Fruit fly (Drosophila melanogaster) whole organism, prepupa: ENCODE results near the gene Duox.

Experiments
- Blimp-1 ChIP-seq: fragments of 200-800 bp; sonication (Bioruptor generic); optimal IDR thresholded peaks from 3 replicates; lab custom pipeline; 2017; ENCODE audit warnings: missing biosample characterization, missing genetic modification characterization, mild to moderate bottlenecking, moderate library complexity, missing genetic modification reagents
- CG10631 ChIP-seq: fragments of 200-800 bp; sonication (Bioruptor generic); optimal IDR thresholded peaks from 2 replicates; lab custom pipeline; 2016; ENCODE audit warnings: missing biosample characterization, missing genetic modification characterization
- CG10669 ChIP-seq: fragments of 200-800 bp; sonication (Bioruptor generic); optimal IDR thresholded peaks from 3 replicates; lab custom pipeline; 2018; ENCODE audit warnings: missing biosample characterization, mild to moderate bottlenecking, missing genetic modification characterization, moderate library complexity
- CG11294 ChIP-seq: fragments of 200-800 bp; sonication (Bioruptor generic); IDR thresholded peaks from 2 replicates; pipeline ENCODE4 v1.3.6; 2022; ENCODE audit warnings: missing biosample characterization, missing genetic modification characterization
- CG11902 ChIP-seq: fragments of 200-800 bp; sonication (Bioruptor generic); optimal IDR thresholded peaks from 3 replicates; lab custom pipeline; 2016; ENCODE audit warnings: missing biosample characterization, missing genetic modification characterization
- CG15336 ChIP-seq: fragments of 200-800 bp; sonication (Bioruptor generic); IDR thresholded peaks from 2 replicates; pipeline ENCODE4 v1.3.6; 2022; ENCODE audit warnings: missing biosample characterization, missing genetic modification characterization
- CG1621 ChIP-seq: fragments of 200-800 bp; sonication (Bioruptor generic); optimal IDR thresholded peaks from 3 replicates; lab custom pipeline; 2018; ENCODE audit warnings: missing biosample characterization, mild to moderate bottlenecking, missing genetic modification characterization
- CG3032 ChIP-seq: fragments of 200-800 bp; optimal IDR thresholded peaks from 2 replicates; lab custom pipeline; 2019; ENCODE audit warnings: missing biosample characterization, mild to moderate bottlenecking, missing genetic modification characterization, moderate library complexity
- CG31627 ChIP-seq: fragments of 200-800 bp; sonication (Bioruptor generic); optimal IDR thresholded peaks from 3 replicates; lab custom pipeline; 2016; ENCODE audit warnings: missing biosample characterization, missing genetic modification characterization
- CG34406 ChIP-seq: fragments of 200-800 bp; sonication (Bioruptor generic); optimal IDR thresholded peaks from 3 replicates; lab custom pipeline; 2016; ENCODE audit warnings: missing biosample characterization, missing genetic modification characterization
- CG3919 ChIP-seq: fragments of 200-800 bp; sonication (Bioruptor generic); optimal IDR thresholded peaks from 3 replicates; lab custom pipeline; 2016; ENCODE audit warnings: missing biosample characterization, missing genetic modification characterization
- CG6163 ChIP-seq: fragments of 200-800 bp; sonication (Bioruptor generic); IDR thresholded peaks from 3 replicates; pipeline ENCODE4 v1.3.6; 2022; ENCODE audit warnings: missing biosample characterization, missing genetic modification characterization
- CG6276 ChIP-seq: fragments of 200-800 bp; sonication (Bioruptor generic); optimal IDR thresholded peaks from 2 replicates; lab custom pipeline; 2017; ENCODE audit warnings: missing biosample characterization, mild to moderate bottlenecking, missing genetic modification characterization
- CG6792 ChIP-seq: fragments of 200-800 bp; sonication (Bioruptor generic); optimal IDR thresholded peaks from 3 replicates; lab custom pipeline; 2016; ENCODE audit warnings: missing biosample characterization, missing genetic modification characterization
- CG6808 ChIP-seq: fragments of 200-800 bp; sonication (Bioruptor generic); optimal IDR thresholded peaks from 3 replicates; lab custom pipeline; 2017; ENCODE audit warnings: missing biosample characterization, missing genetic modification characterization, mild to moderate bottlenecking, moderate library complexity, missing genetic modification reagents
- CG7368 ChIP-seq: fragments of 200-800 bp; sonication (Bioruptor generic); optimal IDR thresholded peaks from 3 replicates; lab custom pipeline; 2016; ENCODE audit warnings: missing biosample characterization, missing genetic modification characterization
- CG8119 ChIP-seq: fragments of 200-800 bp; sonication (Bioruptor generic); IDR thresholded peaks from 3 replicates; pipeline ENCODE4 v1.3.6; 2022; ENCODE audit warnings: missing biosample characterization, missing genetic modification characterization
- CG8319 ChIP-seq: fragments of 200-800 bp; sonication (Bioruptor generic); optimal IDR thresholded peaks from 3 replicates; lab custom pipeline; 2016; ENCODE audit warnings: missing biosample characterization, missing genetic modification characterization
- CG8632 ChIP-seq: fragments of 200-800 bp; sonication (Bioruptor generic); optimal IDR thresholded peaks from 3 replicates; lab custom pipeline; 2016; ENCODE audit warnings: missing biosample characterization, missing genetic modification characterization
- CG9139 ChIP-seq: fragments of 200-800 bp; sonication (Bioruptor generic); optimal IDR thresholded peaks from 3 replicates; lab custom pipeline; 2017; ENCODE audit warnings: missing biosample characterization, mild to moderate bottlenecking, missing genetic modification characterization
- Eip75B ChIP-seq: fragments of 200-800 bp; sonication (Bioruptor generic); optimal IDR thresholded peaks from 3 replicates; lab custom pipeline; 2016; ENCODE audit warnings: missing biosample characterization, missing genetic modification characterization
- Eip93F ChIP-seq: fragments of 200-800 bp; sonication (Bioruptor generic); optimal IDR thresholded peaks from 2 replicates; lab custom pipeline; 2016; ENCODE audit warnings: missing biosample characterization, mild to moderate bottlenecking, missing genetic modification characterization
- Gug ChIP-seq: fragments of 200-800 bp; sonication (Bioruptor generic); IDR thresholded peaks from 2 replicates; pipeline ENCODE4 v1.3.6; 2022; ENCODE audit warnings: missing biosample characterization, missing genetic modification characterization
- Hr38 ChIP-seq: sonication (Bioruptor generic); optimal IDR thresholded peaks from 2 replicates; lab custom pipeline; 2016; ENCODE audit warnings: missing biosample characterization, missing genetic modification characterization
- Hr39 ChIP-seq: fragments of 200-800 bp; sonication (Bioruptor generic); optimal IDR thresholded peaks from 2 replicates; lab custom pipeline; 2016; ENCODE audit warnings: missing biosample characterization, missing genetic modification characterization
- Hr4 ChIP-seq: fragments of 200-800 bp; sonication (Bioruptor generic); optimal IDR thresholded peaks from 3 replicates; lab custom pipeline; 2016; ENCODE audit warnings: missing biosample characterization, missing genetic modification characterization
- Lpt ChIP-seq: fragments of 200-800 bp; sonication (Bioruptor generic); optimal IDR thresholded peaks from 3 replicates; lab custom pipeline; 2016; ENCODE audit warnings: missing biosample characterization, missing genetic modification characterization
- Met ChIP-seq: fragments of 200-800 bp; sonication (Bioruptor generic); optimal IDR thresholded peaks from 3 replicates; lab custom pipeline; 2016; ENCODE audit warnings: missing biosample characterization, missing genetic modification characterization
- OdsH ChIP-seq: fragments of 200-800 bp; sonication (Bioruptor generic); optimal IDR thresholded peaks from 3 replicates; lab custom pipeline; 2016; ENCODE audit warnings: missing biosample characterization, missing genetic modification characterization
- Smox ChIP-seq: fragments of 200-800 bp; sonication (Bioruptor generic); optimal IDR thresholded peaks from 3 replicates; lab custom pipeline; 2016; ENCODE audit warnings: missing biosample characterization, missing genetic modification characterization
- Sox102F ChIP-seq: fragments of 200-800 bp; sonication (Bioruptor generic); optimal IDR thresholded peaks from 2 replicates; lab custom pipeline; 2016; ENCODE audit warnings: missing biosample characterization, mild to moderate bottlenecking, missing genetic modification characterization
- Sox14 ChIP-seq: fragments of 200-800 bp; sonication (Bioruptor generic); optimal IDR thresholded peaks from 3 replicates; lab custom pipeline; 2016; ENCODE audit warnings: missing biosample characterization, missing genetic modification characterization
- Sox15 ChIP-seq: fragments of 200-800 bp; sonication (Bioruptor generic); optimal IDR thresholded peaks from 3 replicates; lab custom pipeline; 2016; ENCODE audit warnings: missing biosample characterization, missing genetic modification characterization
- achi ChIP-seq: fragments of 200-800 bp; sonication (Bioruptor generic); optimal IDR thresholded peaks from 3 replicates; lab custom pipeline; 2016; ENCODE audit warnings: missing biosample characterization, missing genetic modification characterization
- acj6 ChIP-seq: fragments of 200-800 bp; sonication (Bioruptor generic); optimal IDR thresholded peaks from 3 replicates; lab custom pipeline; 2016; ENCODE audit warnings: missing biosample characterization, missing genetic modification characterization
- cyc ChIP-seq: fragments of 200-800 bp; sonication (Bioruptor generic); optimal IDR thresholded peaks from 3 replicates; lab custom pipeline; 2016; ENCODE audit warnings: missing biosample characterization, missing genetic modification characterization
- dac ChIP-seq: fragments of 200-800 bp; sonication (Bioruptor generic); optimal IDR thresholded peaks from 2 replicates; lab custom pipeline; 2017; ENCODE audit warnings: missing biosample characterization, mild to moderate bottlenecking, missing genetic modification characterization
- dsx ChIP-seq: fragments of 200-800 bp; optimal IDR thresholded peaks from 3 replicates; lab custom pipeline; 2019; ENCODE audit warnings: missing biosample characterization, mild to moderate bottlenecking, missing genetic modification characterization, moderate library complexity; ENCODE audit not compliant: poor library complexity, severe bottlenecking
- eg ChIP-seq: fragments of 200-800 bp; sonication (Bioruptor generic); IDR thresholded peaks from 3 replicates; pipeline ENCODE4 v1.3.6; 2022; ENCODE audit warnings: missing biosample characterization, missing genetic modification characterization
- fd59A ChIP-seq: fragments of 200-800 bp; sonication (Bioruptor generic); optimal IDR thresholded peaks from 2 replicates; lab custom pipeline; 2017; ENCODE audit warnings: missing biosample characterization, mild to moderate bottlenecking, missing genetic modification characterization, missing genetic modification reagents
- fd85E ChIP-seq: fragments of 200-800 bp; sonication (Bioruptor generic); optimal IDR thresholded peaks from 3 replicates; lab custom pipeline; 2016; ENCODE audit warnings: missing biosample characterization, missing genetic modification characterization
- fkh ChIP-seq: fragments of 200-800 bp; sonication (Bioruptor generic); optimal IDR thresholded peaks from 3 replicates; lab custom pipeline; 2017; ENCODE audit warnings: missing biosample characterization, mild to moderate bottlenecking, missing genetic modification characterization, moderate library complexity
- pdm3 ChIP-seq: fragments of 200-800 bp; sonication (Bioruptor generic); optimal IDR thresholded peaks from 3 replicates; lab custom pipeline; 2016; ENCODE audit warnings: missing biosample characterization, missing genetic modification characterization
- salr ChIP-seq, 2 experiments: fragments of 200-800 bp; sonication (Bioruptor generic); optimal IDR thresholded peaks; 3 replicates each; lab custom pipeline; 2016 to 2018; ENCODE audit warnings: missing biosample characterization in 2 of 2, missing genetic modification characterization in 2 of 2, mild to moderate bottlenecking in 1 of 2
- spab ChIP-seq: fragments of 200-800 bp; sonication (Bioruptor generic); optimal IDR thresholded peaks from 2 replicates; lab custom pipeline; 2017; ENCODE audit warnings: missing biosample characterization, mild to moderate bottlenecking, missing genetic modification characterization, missing genetic modification reagents
- ss ChIP-seq, 2 experiments: fragments of 200-800 bp; sonication (Bioruptor generic); optimal IDR thresholded peaks; 2 replicates in 1 of 2; 3 replicates in 1 of 2; lab custom pipeline; 2017 to 2018; ENCODE audit warnings: mild to moderate bottlenecking in 2 of 2, missing biosample characterization in 2 of 2, missing genetic modification characterization in 2 of 2, moderate library complexity in 1 of 2

Duox gene

dm6 chr2L:2878188-2878587 is 48.1 kb upstream of the Duox start, which contains the start of the genes Prx6a and Sbat (continued):
- peak; percentile 54 for TF ChIP-seq Smox (GFP tag; lab: Kevin White, UChicago)
- peak; percentile 37; the same call in 1 of the 2 replicates for TF ChIP-seq CG11294 (GFP tag; lab: Robert Waterston, UW)
- TF ChIP-seq Hr4 (GFP tag; lab: Kevin White, UChicago), result peak; percentile 70
- no peak for TF ChIP-seq CG6163 (GFP tag; lab: Robert Waterston, UW)
- peak; percentile 51 for TF ChIP-seq CG6792 (GFP tag; lab: Kevin White, UChicago)
- peak; percentile 50 for TF ChIP-seq CG10631 (GFP tag; lab: Kevin White, UChicago)
- TF ChIP-seq eg (GFP tag; lab: Robert Waterston, UW), result peak; percentile 44; the same call in 1 of the 3 replicates
- TF ChIP-seq Eip75B (GFP tag; lab: Kevin White, UChicago), result peak; percentile 78
- no peak for TF ChIP-seq Eip93F (GFP tag; lab: Kevin White, UChicago)
- peak; percentile 63 for TF ChIP-seq Gug
- TF ChIP-seq CG6276, result no peak
- peak; percentile 22 for TF ChIP-seq CG8632 (GFP tag; lab: Kevin White, UChicago)
- TF ChIP-seq ss (GFP tag; optimal IDR thresholded peaks at IDR 0.05; lab: Kevin White, UChicago), result peak in 1 of 2 experiments; percentile 70
- peak; percentile 54 for TF ChIP-seq CG10669 (GFP tag; lab: Kevin White, UChicago)
- TF ChIP-seq CG3032, result peak; percentile 76
- TF ChIP-seq Hr38 (GFP tag; lab: Kevin White, UChicago), result no peak
- TF ChIP-seq CG9139 (GFP tag; lab: Kevin White, UChicago), result no peak

- TF ChIP-seq Hr39 (GFP tag; lab: Kevin White, UChicago) (peak; percentile 53), CG8632 (GFP tag; lab: Kevin White, UChicago) (peak; percentile 11), CG11902 (GFP tag; lab: Kevin White, UChicago) (peak; percentile 50), dac (GFP tag; lab: Kevin White, UChicago) (no peak), CG6276 (peak; percentile 92), CG31627 (GFP tag; lab: Kevin White, UChicago) (peak; percentile 69), Sox102F (GFP tag; lab: Kevin White, UChicago) (peak; percentile 27), salr (GFP tag; optimal IDR thresholded peaks at IDR 0.05; lab: Kevin White, UChicago) (no peak), dsx (GFP tag; lab: Kevin White, UChicago) (peak; percentile 54), fd59A (GFP tag; lab: Kevin White, UChicago) (peak; percentile 23), Eip75B (GFP tag; lab: Kevin White, UChicago) (peak; percentile 18), Met (GFP tag; lab: Kevin White, UChicago) (peak; percentile 50), Sox14 (GFP tag; lab: Kevin White, UChicago) (peak; percentile 26), ss (GFP tag; optimal IDR thresholded peaks at IDR 0.05; lab: Kevin White, UChicago) (peak; percentile 88), CG3919 (GFP tag; lab: Kevin White, UChicago) (peak; percentile 52), pdm3 (GFP tag; lab: Kevin White, UChicago) (peak; percentile 50), OdsH (GFP tag; lab: Kevin White, UChicago) (peak; percentile 63), cyc (GFP tag; lab: Kevin White, UChicago) (peak; percentile 57), achi (GFP tag; lab: Kevin White, UChicago) (peak; percentile 53), CG1621 (tag; lab: Kevin White, UChicago) (peak; percentile 39), CG8319 (GFP tag; lab: Kevin White, UChicago) (no peak), spab (peak; percentile 54), Lpt (peak; percentile 53), Hr38 (GFP tag; lab: Kevin White, UChicago) (no peak), Blimp-1 (GFP tag; lab: Kevin White, UChicago) (peak; percentile 46), Sox15 (peak; percentile 60), eg (GFP tag; lab: Robert Waterston, UW) (peak; percentile 81), CG15336 (GFP tag; lab: Robert Waterston, UW) (peak; percentile 74), Smox (GFP tag; lab: Kevin White, UChicago) (peak; percentile 74), CG7368 (GFP tag; lab: Kevin White, UChicago) (no peak), CG10631 (GFP tag; lab: Kevin White, UChicago) (peak; percentile 80), fkh (GFP tag; lab: Kevin White, UChicago) (peak; percentile 67), Gug (no peak; the same call in 1 of the 2 replicates), acj6 (GFP tag; lab: Kevin White, UChicago) (peak; percentile 53), CG8119 (GFP tag; lab: Robert Waterston, UW) (peak; percentile 72), CG9139 (GFP tag; lab: Kevin White, UChicago) (peak; percentile 87), CG11294 (GFP tag; lab: Robert Waterston, UW) (no peak; the same call in 1 of the 2 replicates), Eip93F (GFP tag; lab: Kevin White, UChicago) (peak; percentile 68), CG6792 (GFP tag; lab: Kevin White, UChicago) (peak; percentile 60), CG6808 (GFP tag; lab: Kevin White, UChicago) (peak; percentile 84), fd85E (GFP tag; lab: Kevin White, UChicago) (no peak), CG34406 (GFP tag; lab: Kevin White, UChicago) (peak; percentile 40)
Observed at dm6 chr2L:2874542-2875194, 44.6 kb upstream of the Duox start, which contains the start of gene CG8814. Gene CG8814 (plus strand): TSS chr2L:2874890.
